Fruit fly (Drosophila melanogaster): ENCODE measurements around the gene RpL30.

RpL30 gene

DNA sequence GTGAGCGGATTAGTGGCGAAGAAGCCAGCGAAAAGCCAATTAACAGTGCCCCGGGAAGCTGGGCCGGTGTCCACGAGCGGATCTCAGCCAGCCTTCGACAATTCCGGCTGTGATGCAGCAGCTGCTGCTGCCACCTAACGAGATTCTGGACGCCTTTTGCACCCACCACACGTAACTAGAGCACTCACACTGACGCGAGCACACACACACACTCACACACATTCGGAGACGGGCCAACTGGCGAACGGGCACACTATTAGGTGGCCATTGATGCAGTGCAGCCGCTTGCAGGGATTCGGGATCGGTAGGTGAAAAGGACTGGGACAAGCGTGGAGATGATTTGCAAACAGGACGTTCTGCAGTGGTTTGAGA, 45.4 kb upstream of the RpL30 start:
- TF ChIP-seq Ets65A (GFP tag) (no peak), cg (GFP tag; optimal IDR thresholded peaks at IDR 0.05) (peak; percentile 78), Rfx (GFP tag; IDR thresholded peaks at IDR 0.05) (no peak), hkb (optimal IDR thresholded peaks at IDR 0.05) (no peak), hkb (GFP tag; IDR thresholded peaks at IDR 0.05) (no peak), stwl (tag; optimal IDR thresholded peaks at IDR 0.05) (no peak), sens-2 (GFP tag; IDR thresholded peaks at IDR 0.05) (no peak), MBD-R2 (GFP tag; IDR thresholded peaks at IDR 0.05) (no peak), amos (GFP tag; IDR thresholded peaks at IDR 0.05; ENCODE audit: partially characterized antibody) (no peak), hbn (GFP tag; IDR thresholded peaks at IDR 0.05; ENCODE audit: partially characterized antibody) (no peak), Hmr (GFP tag; optimal IDR thresholded peaks at IDR 0.05) (no peak), CG31388 (GFP tag; optimal IDR thresholded peaks at IDR 0.05) (no peak), CG9817 (tag; optimal IDR thresholded peaks at IDR 0.05) (no peak), Deaf1 (tag; optimal IDR thresholded peaks at IDR 0.05) (no peak), corto (GFP tag; optimal IDR thresholded peaks at IDR 0.05) (no peak), ewg (GFP tag; optimal IDR thresholded peaks at IDR 0.05) (no peak), btn (GFP tag; optimal IDR thresholded peaks at IDR 0.05) (no peak), CG8478 (optimal IDR thresholded peaks at IDR 0.05) (peak; percentile 52), CG16863 (GFP tag; optimal IDR thresholded peaks at IDR 0.05) (no peak), fru (optimal IDR thresholded peaks at IDR 0.05) (peak; percentile 34), Atf-2 (GFP tag; optimal IDR thresholded peaks at IDR 0.05) (no peak), slou (GFP tag; optimal IDR thresholded peaks at IDR 0.05) (no peak), Jarid2 (GFP tag; optimal IDR thresholded peaks at IDR 0.05) (no peak), prd (optimal IDR thresholded peaks at IDR 0.05) (no peak), prd (GFP tag; IDR thresholded peaks at IDR 0.05) (no peak), Blimp-1 (GFP tag; optimal IDR thresholded peaks at IDR 0.05) (no peak), kni (GFP tag; optimal IDR thresholded peaks at IDR 0.05) (peak; percentile 80), al (GFP tag; IDR thresholded peaks at IDR 0.05) (no peak), toy (GFP tag; IDR thresholded peaks at IDR 0.05) (no peak), CG34422 (GFP tag; IDR thresholded peaks at IDR 0.05) (0 out of 3 replicates have a peak, but pooled peaks have one; percentile 30), bsh (GFP tag; optimal IDR thresholded peaks at IDR 0.05) (no peak), scrt (GFP tag; optimal IDR thresholded peaks at IDR 0.05) (no peak), tap (tag; optimal IDR thresholded peaks at IDR 0.05) (no peak), CG16813 (GFP tag; IDR thresholded peaks at IDR 0.05; ENCODE audit: partially characterized antibody) (no peak), gsb (GFP tag; IDR thresholded peaks at IDR 0.05) (no peak), CG3407 (GFP tag; optimal IDR thresholded peaks at IDR 0.05) (no peak), croc (GFP tag; conservative IDR thresholded peaks at IDR 0.05) (no peak), Hey (tag; optimal IDR thresholded peaks at IDR 0.05) (no peak), schlank (tag; optimal IDR thresholded peaks at IDR 0.05) (no peak), Dek (tag; optimal IDR thresholded peaks at IDR 0.05) (no peak), MESR4 (GFP tag; optimal IDR thresholded peaks at IDR 0.05) (peak; percentile 18), peb (GFP tag; IDR thresholded peaks at IDR 0.05) (no peak), Doc3 (GFP tag; IDR thresholded peaks at IDR 0.05; ENCODE audit: partially characterized antibody) (no peak), CG7963 (GFP tag; IDR thresholded peaks at IDR 0.05; ENCODE audit: partially characterized antibody) (no peak), CG13624 (GFP tag; optimal IDR thresholded peaks at IDR 0.05) (no peak), Sox100B (GFP tag; optimal IDR thresholded peaks at IDR 0.05) (no peak), chinmo (GFP tag; IDR thresholded peaks at IDR 0.05; ENCODE audit: partially characterized antibody) (0 out of 4 replicates have a peak, but pooled peaks have one; percentile 27), CG6854 (GFP tag; optimal IDR thresholded peaks at IDR 0.05) (no peak), cad (GFP tag; optimal IDR thresholded peaks at IDR 0.05) (no peak), oc (tag; optimal IDR thresholded peaks at IDR 0.05) (no peak), CG2199 (GFP tag; IDR thresholded peaks at IDR 0.05) (no peak), onecut (GFP tag; IDR thresholded peaks at IDR 0.05) (no peak), CG12219 (GFP tag; optimal IDR thresholded peaks at IDR 0.05) (no peak)

All from whole organism, embryonic.